Fruit fly (Drosophila melanogaster): ENCODE measurements around the gene eEF2.

The eEF2 gene

DNA sequence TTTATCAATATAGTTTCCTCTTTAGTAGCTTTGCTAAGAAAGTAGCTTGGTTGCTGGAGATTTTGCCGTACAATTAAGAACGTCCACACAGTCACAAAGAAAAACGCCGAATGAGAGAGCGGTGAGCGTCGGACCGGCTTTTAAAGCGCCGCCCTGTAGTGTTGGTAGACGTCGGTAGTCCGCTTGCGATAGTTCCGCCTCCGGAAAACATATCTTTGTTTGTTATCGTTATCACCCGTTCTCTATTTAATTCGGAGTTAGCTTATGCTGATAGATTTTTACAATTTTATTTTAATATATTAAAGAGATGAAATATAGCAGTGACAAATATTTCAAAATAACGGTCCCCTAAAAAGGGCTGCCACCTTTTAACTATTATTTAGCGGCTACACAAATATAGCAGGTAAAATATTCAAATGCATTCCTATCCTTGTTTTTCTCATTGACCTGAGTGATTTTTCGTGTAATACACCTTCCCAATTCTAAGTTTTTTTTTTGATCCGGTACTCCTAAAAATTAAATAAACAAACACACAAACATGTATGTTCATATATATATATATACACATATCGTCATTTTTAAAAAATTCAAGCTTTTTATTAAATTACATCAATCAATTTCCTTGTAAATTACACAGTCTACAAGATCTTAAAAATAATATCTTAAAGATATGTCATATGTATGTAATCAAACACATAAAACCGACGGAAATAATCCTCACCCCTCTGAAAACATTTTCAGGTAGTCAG lies 52.0 kb downstream of the eEF2 start, which contains the start of gene Df31 (continued):
- TF ChIP-seq Aef1 (GFP tag; IDR thresholded peaks at IDR 0.05) = no peak; the same call in 1 of the 3 replicates
- TF ChIP-seq CG6854 (GFP tag; optimal IDR thresholded peaks at IDR 0.05) = no peak
- peak; percentile 55 for TF ChIP-seq Antp (GFP tag; optimal IDR thresholded peaks at IDR 0.05)
- TF ChIP-seq ash1 (GFP tag; optimal IDR thresholded peaks at IDR 0.05) = no peak
- TF ChIP-seq bcd (GFP tag; optimal IDR thresholded peaks at IDR 0.05) = peak; percentile 71
- no peak for TF ChIP-seq CHES-1-like (GFP tag; optimal IDR thresholded peaks at IDR 0.05)
- TF ChIP-seq HmgZ (tag; optimal IDR thresholded peaks at IDR 0.05) = peak; percentile 67
- no peak for TF ChIP-seq Dip2 (GFP tag; IDR thresholded peaks at IDR 0.05)
- TF ChIP-seq Camta (GFP tag; optimal IDR thresholded peaks at IDR 0.05) = peak; percentile 13
- peak; percentile 87 for TF ChIP-seq unc-4 (GFP tag; IDR thresholded peaks at IDR 0.05; ENCODE audit: partially characterized antibody)
- TF ChIP-seq CG2712 (tag; optimal IDR thresholded peaks at IDR 0.05) = peak; percentile 54
- peak; percentile 50 for TF ChIP-seq HLHmδ (GFP tag; optimal IDR thresholded peaks at IDR 0.05)
- TF ChIP-seq Meics (GFP tag; optimal IDR thresholded peaks at IDR 0.05) = peak; percentile 57
- peak; percentile 29 for TF ChIP-seq eyg (GFP tag; optimal IDR thresholded peaks at IDR 0.05)
- TF ChIP-seq CG2889 (GFP tag; IDR thresholded peaks at IDR 0.05) = no peak
- TF ChIP-seq croc (GFP tag; conservative IDR thresholded peaks at IDR 0.05) = peak; percentile 17; the same call in 1 of the 3 replicates
- no peak for TF ChIP-seq cad (GFP tag; optimal IDR thresholded peaks at IDR 0.05)
- TF ChIP-seq pho (GFP tag; optimal IDR thresholded peaks at IDR 0.05) = peak; percentile 43
- TF ChIP-seq nerfin-1 (tag; optimal IDR thresholded peaks at IDR 0.05) = no peak
- peak; percentile 56 for TF ChIP-seq CG30403 (GFP tag; optimal IDR thresholded peaks at IDR 0.05)
- peak; percentile 32 for TF ChIP-seq CG13424 (tag; optimal IDR thresholded peaks at IDR 0.05)
- no peak for TF ChIP-seq Sin3A (optimal IDR thresholded peaks at IDR 0.05)
- peak; percentile 48 for TF ChIP-seq CG12744 (GFP tag; optimal IDR thresholded peaks at IDR 0.05)
- no peak for TF ChIP-seq salm (tag; optimal IDR thresholded peaks at IDR 0.05)
- no peak for TF ChIP-seq CG14667 (GFP tag; IDR thresholded peaks at IDR 0.05)
- TF ChIP-seq ERR (GFP tag; optimal IDR thresholded peaks at IDR 0.05) = peak; percentile 20
- no peak for TF ChIP-seq CG10274 (GFP tag; optimal IDR thresholded peaks at IDR 0.05)
- TF ChIP-seq Sox102F (GFP tag; optimal IDR thresholded peaks at IDR 0.05) = no peak
- TF ChIP-seq CG7372 (GFP tag; IDR thresholded peaks at IDR 0.05) = no peak; the same call in 1 of the 2 replicates
- no peak for TF ChIP-seq hth (optimal IDR thresholded peaks at IDR 0.05)
- TF ChIP-seq CG9817 (tag; optimal IDR thresholded peaks at IDR 0.05) = peak; percentile 54
- no peak for TF ChIP-seq fd64A (GFP tag; optimal IDR thresholded peaks at IDR 0.05)
- peak; percentile 9; the same call in 1 of the 2 replicates for TF ChIP-seq Adf1 (GFP tag; IDR thresholded peaks at IDR 0.05)
- peak; percentile 56 for TF ChIP-seq onecut (GFP tag; IDR thresholded peaks at IDR 0.05)
- no peak for TF ChIP-seq yki (optimal IDR thresholded peaks at IDR 0.05)
- peak; percentile 93 for TF ChIP-seq CG13287 (GFP tag; IDR thresholded peaks at IDR 0.05; ENCODE audit: partially characterized antibody)
- TF ChIP-seq CG18476 (GFP tag; optimal IDR thresholded peaks at IDR 0.05) = peak; percentile 65
- no peak for TF ChIP-seq pita (GFP tag; optimal IDR thresholded peaks at IDR 0.05)
- TF ChIP-seq CTCF (GFP tag; optimal IDR thresholded peaks at IDR 0.05) = peak; percentile 70
- no peak for TF ChIP-seq TFAM (GFP tag; optimal IDR thresholded peaks at IDR 0.05)
- no peak; the same call in 2 of the 3 replicates for TF ChIP-seq zen2 (GFP tag; IDR thresholded peaks at IDR 0.05; ENCODE audit: partially characterized antibody)
- TF ChIP-seq CrebB (tag; optimal IDR thresholded peaks at IDR 0.05) = no peak
- peak; percentile 69 for TF ChIP-seq CG10321 (GFP tag; IDR thresholded peaks at IDR 0.05)
- TF ChIP-seq CG11247 (GFP tag; IDR thresholded peaks at IDR 0.05) = no peak
- peak; percentile 40 for TF ChIP-seq gem (tag; optimal IDR thresholded peaks at IDR 0.05)
- peak in 1 of 2 experiments; percentile 4 for TF ChIP-seq insv (GFP tag; optimal IDR thresholded peaks at IDR 0.05)
- TF ChIP-seq CG32772 (GFP tag; IDR thresholded peaks at IDR 0.05) = no peak
- peak; percentile 32 for TF ChIP-seq CG31441 (GFP tag; IDR thresholded peaks at IDR 0.05)
- TF ChIP-seq bigmax (GFP tag; optimal IDR thresholded peaks at IDR 0.05) = no peak
- no peak for TF ChIP-seq Nf-YC (tag; optimal IDR thresholded peaks at IDR 0.05)
- TF ChIP-seq CG12769 (tag; optimal IDR thresholded peaks at IDR 0.05) = peak; percentile 16

Measured in whole organism, embryonic.